Worm (Caenorhabditis elegans): ENCODE results near the gene mrps-7.

- TF ChIP-seq ces-1 (GFP tag; optimal IDR thresholded peaks at IDR 0.05) = no peak
- no peak for TF ChIP-seq lir-3 (tag; optimal IDR thresholded peaks at IDR 0.05)
- no peak for TF ChIP-seq ama-1 (optimal IDR thresholded peaks at IDR 0.05)
- TF ChIP-seq mep-1 (tag; optimal IDR thresholded peaks at IDR 0.05) = no peak
- no peak for TF ChIP-seq nhr-11 (tag; optimal IDR thresholded peaks at IDR 0.05)
These were observed 1.1 kb downstream of the mrps-7 start, which contains the start of gene vti-1 for ce11 chrIV:14766382-14766781.

Data from whole organism, L4 larva.